Worm (Caenorhabditis elegans): ENCODE results near the gene bcas-2.

Gene bcas-2

DNA sequence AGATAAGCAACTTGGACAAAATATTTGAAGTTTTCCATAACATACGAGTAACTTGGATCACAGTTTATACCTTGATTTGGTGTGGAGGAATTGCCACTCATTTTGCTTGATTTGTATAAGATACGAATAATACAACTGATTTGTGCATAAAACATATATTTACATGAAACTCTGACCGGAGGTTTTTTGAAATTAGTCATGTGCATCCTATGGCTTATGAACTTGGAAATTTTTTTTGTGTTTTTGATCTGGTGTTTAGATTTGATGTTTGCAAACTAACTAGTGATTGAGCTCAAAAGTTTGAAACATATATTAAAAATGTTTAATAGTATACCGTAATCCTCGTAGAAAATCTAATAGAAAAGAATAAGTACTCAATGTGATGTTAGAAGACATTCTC, 9.1 kb upstream of the bcas-2 start, which contains the start of gene srg-8:
Gene srg-8 (minus strand): TSS at position 101 of the 400 bp plus-strand sequence.
- TF ChIP-seq ham-2 (GFP tag; optimal IDR thresholded peaks at IDR 0.05) (no peak), ztf-11 (tag; optimal IDR thresholded peaks at IDR 0.05) (no peak), ceh-39 (tag; optimal IDR thresholded peaks at IDR 0.05) (no peak), unc-120 (tag; optimal IDR thresholded peaks at IDR 0.05; ENCODE audit: poor library complexity, severe bottlenecking) (no peak), lsy-2 (tag; optimal IDR thresholded peaks at IDR 0.05) (no peak), nhr-12 (tag; optimal IDR thresholded peaks at IDR 0.05) (no peak), mab-5 (tag; optimal IDR thresholded peaks at IDR 0.05) (no peak), drap-1 (GFP tag; optimal IDR thresholded peaks at IDR 0.05) (no peak), M03D4.4 (tag; optimal IDR thresholded peaks at IDR 0.05) (no peak), elt-3 (tag; optimal IDR thresholded peaks at IDR 0.05) (no peak), mls-2 (tag; optimal IDR thresholded peaks at IDR 0.05) (no peak), sem-2 (GFP tag; optimal IDR thresholded peaks at IDR 0.05) (no peak), ces-1 (GFP tag; optimal IDR thresholded peaks at IDR 0.05) (no peak), zip-8 (tag; optimal IDR thresholded peaks at IDR 0.05) (no peak), bed-3 (GFP tag; optimal IDR thresholded peaks at IDR 0.05) (no peak), lin-32 (GFP tag; optimal IDR thresholded peaks at IDR 0.05) (no peak)

ce11 chrIII:6251511-6251910, 5.9 kb upstream of the bcas-2 start, which contains the start of gene amdh-1:
amdh-1 (plus strand) TSS chrIII:6251811.
- TF ChIP-seq hlh-1 (tag; optimal IDR thresholded peaks at IDR 0.05) (no peak), unc-39 (tag; optimal IDR thresholded peaks at IDR 0.05) (no peak), nhr-76 (tag; optimal IDR thresholded peaks at IDR 0.05) (no peak), M03D4.4 (tag; optimal IDR thresholded peaks at IDR 0.05) (no peak), ham-2 (GFP tag; optimal IDR thresholded peaks at IDR 0.05) (no peak)

DNA sequence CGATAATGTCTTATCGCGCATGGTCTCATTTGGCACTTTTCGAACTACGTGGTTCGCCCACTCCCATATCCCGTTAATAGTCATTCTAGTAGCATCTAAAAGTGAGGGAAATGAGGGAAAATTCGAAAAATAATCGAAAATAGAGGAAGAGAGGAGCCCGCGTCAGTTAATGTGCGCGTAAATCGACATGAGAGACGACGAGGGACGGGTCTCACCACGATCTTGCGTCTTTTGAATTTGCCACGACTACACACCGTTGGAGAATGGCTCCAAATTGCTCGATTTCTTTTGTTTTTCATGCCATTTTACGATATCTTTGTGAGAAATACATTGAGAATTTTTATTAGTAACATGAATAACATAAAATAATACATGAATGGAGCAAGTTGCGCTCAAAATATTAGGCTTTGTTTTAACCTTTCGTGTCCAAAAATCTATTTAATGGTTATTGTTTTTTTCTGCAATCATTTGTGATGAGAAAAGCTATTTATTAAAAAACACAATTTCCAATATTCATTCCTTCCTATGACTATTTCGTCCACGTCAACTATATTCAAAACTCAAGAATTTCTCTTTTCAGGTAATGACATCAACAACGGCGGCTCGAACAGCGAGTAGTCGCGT, 2.5 kb upstream of the bcas-2 start, which contains the start of the genes gen-1 and stt-3:
Gene gen-1 (minus strand): TSS at position 95 of the 624 bp plus-strand sequence.
Gene stt-3 (plus strand): TSS at position 574 of the 624 bp plus-strand sequence.
- TF ChIP-seq mep-1 (tag; optimal IDR thresholded peaks at IDR 0.05) (peak; percentile 54), lsy-2 (tag; optimal IDR thresholded peaks at IDR 0.05) (no peak)

DNA sequence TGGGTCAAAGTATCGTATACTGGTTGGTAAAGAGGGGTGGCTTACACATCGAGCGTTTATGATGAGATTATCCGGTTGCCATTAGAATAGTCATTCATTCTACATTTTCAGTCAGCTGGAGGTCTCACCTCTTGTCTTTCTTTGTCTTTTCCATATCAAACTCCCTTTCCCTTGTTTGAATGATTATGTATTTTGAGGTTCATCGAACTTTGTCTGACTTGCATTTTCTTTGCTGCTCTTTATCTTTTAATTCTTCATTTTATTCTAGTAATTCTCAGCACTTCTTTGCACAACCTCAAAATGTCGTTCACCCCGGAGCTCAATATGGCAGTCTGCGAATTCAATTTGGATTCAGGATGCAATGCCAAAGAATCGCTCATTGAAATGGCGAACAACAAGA, 5.1 kb downstream of the bcas-2 start, which contains the start of gene T12A2.3:
Gene T12A2.3 (plus strand): TSS at position 301 of the 400 bp plus-strand sequence.
- no peak for TF ChIP-seq mab-5 (tag; optimal IDR thresholded peaks at IDR 0.05)
- TF ChIP-seq drap-1 (GFP tag; optimal IDR thresholded peaks at IDR 0.05): no peak
- TF ChIP-seq sem-2 (GFP tag; optimal IDR thresholded peaks at IDR 0.05): no peak
- TF ChIP-seq lin-13 (tag; optimal IDR thresholded peaks at IDR 0.05): no peak
- no peak for TF ChIP-seq unc-39 (tag; optimal IDR thresholded peaks at IDR 0.05)
- TF ChIP-seq ceh-43 (GFP tag; optimal IDR thresholded peaks at IDR 0.05): no peak
- no peak for TF ChIP-seq nhr-12 (tag; optimal IDR thresholded peaks at IDR 0.05)
- no peak for TF ChIP-seq cnd-1 (tag; optimal IDR thresholded peaks at IDR 0.05)
- no peak for TF ChIP-seq M03D4.4 (tag; optimal IDR thresholded peaks at IDR 0.05)
- TF ChIP-seq unc-120 (tag; optimal IDR thresholded peaks at IDR 0.05; ENCODE audit: poor library complexity, severe bottlenecking): no peak
- TF ChIP-seq bed-3 (GFP tag; optimal IDR thresholded peaks at IDR 0.05): no peak
- no peak for TF ChIP-seq snpc-4 (tag; optimal IDR thresholded peaks at IDR 0.05)
- TF ChIP-seq nhr-237 (tag; optimal IDR thresholded peaks at IDR 0.05): no peak

DNA sequence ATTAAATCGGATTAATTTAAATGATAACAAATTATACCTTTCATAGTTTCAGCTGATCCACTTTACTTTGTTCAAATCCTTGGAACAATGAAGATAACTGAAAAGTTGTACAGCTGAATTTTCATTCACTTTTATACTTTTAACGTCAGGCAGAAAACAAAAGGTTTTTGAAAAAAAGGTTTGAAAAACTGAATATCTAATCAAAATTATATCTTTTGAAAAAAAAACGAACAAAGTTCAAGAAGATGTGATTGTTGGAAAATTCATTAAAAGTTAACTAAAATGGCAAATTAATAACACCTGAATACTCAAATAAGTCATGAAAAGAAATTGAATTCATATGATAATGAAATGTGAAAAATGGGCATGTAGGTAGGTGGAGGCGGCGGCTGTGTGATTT, 9.0 kb downstream of the bcas-2 start, which contains the start of gene T12A2.21:
Gene T12A2.21 (minus strand): TSS at position 101 of the 400 bp plus-strand sequence.
- TF ChIP-seq ces-1 (GFP tag; optimal IDR thresholded peaks at IDR 0.05) (no peak), lin-13 (tag; optimal IDR thresholded peaks at IDR 0.05) (no peak), elt-3 (tag; optimal IDR thresholded peaks at IDR 0.05) (no peak), lsy-2 (tag; optimal IDR thresholded peaks at IDR 0.05) (no peak)

DNA sequence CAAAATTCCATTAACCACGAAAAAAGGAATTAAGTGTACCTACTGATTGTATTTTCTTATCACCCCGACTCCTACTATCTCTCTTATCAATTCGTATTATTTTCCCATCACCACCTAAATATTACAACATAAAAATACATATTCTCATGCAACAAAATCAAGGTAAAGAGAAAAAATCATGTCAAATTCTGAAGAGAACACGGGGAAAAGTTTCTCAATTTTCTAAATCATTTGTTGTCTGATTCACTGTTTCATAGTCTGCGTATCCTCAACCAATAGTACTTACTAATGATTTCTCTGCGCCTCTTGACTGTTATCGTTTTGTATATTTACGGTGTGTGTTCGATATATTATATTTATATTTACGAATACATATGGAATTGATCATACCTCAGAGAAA, 13.7 kb downstream of the bcas-2 start:
- TF ChIP-seq pha-4 (tag; optimal IDR thresholded peaks at IDR 0.05) (no peak), elt-3 (tag; optimal IDR thresholded peaks at IDR 0.05) (peak; percentile 60), mab-5 (tag; optimal IDR thresholded peaks at IDR 0.05) (no peak)

ce11 chrIII:6230870-6231269, 14.8 kb downstream of the bcas-2 start, which contains the start of gene esyt-2:
esyt-2 (minus strand) TSS chrIII:6230970.
- TF ChIP-seq zip-8 (tag; optimal IDR thresholded peaks at IDR 0.05): no peak
- TF ChIP-seq flh-1 (GFP tag; optimal IDR thresholded peaks at IDR 0.05): no peak
- TF ChIP-seq blmp-1 (tag; optimal IDR thresholded peaks at IDR 0.05): no peak
- no peak for TF ChIP-seq unc-120 (tag; optimal IDR thresholded peaks at IDR 0.05; ENCODE audit: poor library complexity, severe bottlenecking)
- TF ChIP-seq hlh-1 (tag; optimal IDR thresholded peaks at IDR 0.05): no peak
- TF ChIP-seq lsy-2 (tag; optimal IDR thresholded peaks at IDR 0.05): no peak
